Worm (Caenorhabditis elegans) whole organism, L3 larva: ENCODE results near the gene B0272.3.

Experiments used
- elt-3 ChIP-seq, 3 experiments: fragments of 150-350 bp in 1 of 3; sonication (generic microtip) in 2 of 3; optimal IDR thresholded peaks; 2 replicates in 2 of 3; 4 replicates in 1 of 3; lab custom pipeline; 2014 to 2017; ENCODE audit warnings: missing biosample characterization in 3 of 3, missing genetic modification characterization in 3 of 3
- nhr-237 ChIP-seq: fragments of 150-350 bp; optimal IDR thresholded peaks from 2 replicates; lab custom pipeline; 2014; ENCODE audit warnings: missing biosample characterization, missing genetic modification characterization
- snpc-4 ChIP-seq: fragments of 150-350 bp; optimal IDR thresholded peaks from 2 replicates; lab custom pipeline; 2014; ENCODE audit warnings: missing biosample characterization, missing genetic modification characterization
- unc-39 ChIP-seq: sonication (generic microtip); optimal IDR thresholded peaks from 4 replicates; lab custom pipeline; 2017; ENCODE audit warnings: missing biosample characterization, missing genetic modification characterization
- zag-1 ChIP-seq: fragments of 150-350 bp; optimal IDR thresholded peaks from 2 replicates; lab custom pipeline; 2014; ENCODE audit warnings: missing biosample characterization, missing genetic modification characterization

ce11 chrX:9417326-9417725 is 13.9 kb upstream of the B0272.3 start:
- no peak for TF ChIP-seq elt-3 (tag; optimal IDR thresholded peaks at IDR 0.05; lab: Kevin White, UChicago)
- TF ChIP-seq nhr-237: no peak
- TF ChIP-seq snpc-4: no peak
- no peak for TF ChIP-seq zag-1 (tag; lab: Kevin White, UChicago)
- no peak for TF ChIP-seq unc-39 (tag; lab: Kevin White, UChicago)
